Worm (Caenorhabditis elegans): ENCODE data around the gene C06A6.7.

- TF ChIP-seq ceh-13 (GFP tag; optimal IDR thresholded peaks at IDR 0.05) (no peak), flt-1 (GFP tag; IDR thresholded peaks at IDR 0.05) (no peak), ama-1 (optimal IDR thresholded peaks at IDR 0.05) (no peak), hmg-4 (GFP tag; optimal IDR thresholded peaks at IDR 0.05) (peak; percentile 51), tra-4 (tag; optimal IDR thresholded peaks at IDR 0.05) (no peak), scrt-1 (GFP tag; IDR thresholded peaks at IDR 0.05) (no peak), hnd-1 (tag; optimal IDR thresholded peaks at IDR 0.05) (no peak), F13C5.2 (tag; optimal IDR thresholded peaks at IDR 0.05) (no peak), hmbx-1 (tag; optimal IDR thresholded peaks at IDR 0.05) (no peak), sea-1 (GFP tag; conservative IDR thresholded peaks at IDR 0.05) (no peak)
These were observed 2.3 kb downstream of the C06A6.7 start for ce11 chrIV:7836030-7836429.

Measured in whole organism, early embryonic.